Worm (Caenorhabditis elegans): ENCODE data around the gene pst-2.
A peak's percentile ranks its signal among the peaks of the same experiment; 100 is the strongest.

pst-2 gene

DNA sequence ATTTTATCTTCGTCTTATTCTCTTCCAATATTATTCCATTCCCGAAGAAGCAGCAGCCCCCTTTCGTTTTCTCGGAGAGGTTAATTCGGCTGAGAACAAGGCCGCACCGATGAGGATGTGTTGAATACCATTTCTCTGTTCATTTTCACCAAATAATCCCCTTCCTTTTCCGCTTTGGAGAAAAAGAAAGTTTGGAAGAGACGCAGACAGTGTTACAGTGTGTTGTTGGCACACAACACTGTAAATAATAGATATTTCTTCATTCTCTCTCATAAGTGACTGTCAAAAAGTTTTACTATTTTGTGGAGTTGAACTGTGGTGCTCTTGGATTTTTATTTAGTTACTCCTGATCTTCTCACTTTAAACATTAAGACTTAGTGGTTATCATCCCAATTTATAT, 15.0 kb upstream of the pst-2 start:
- TF ChIP-seq hlh-13 (GFP tag; optimal IDR thresholded peaks at IDR 0.05) (no peak), C38D4.7 (GFP tag; optimal IDR thresholded peaks at IDR 0.05) (no peak), ets-4 (tag; optimal IDR thresholded peaks at IDR 0.05) (peak; percentile 23), unc-3 (GFP tag; conservative IDR thresholded peaks at IDR 0.05) (no peak), unc-3 (tag; optimal IDR thresholded peaks at IDR 0.05) (no peak)

DNA sequence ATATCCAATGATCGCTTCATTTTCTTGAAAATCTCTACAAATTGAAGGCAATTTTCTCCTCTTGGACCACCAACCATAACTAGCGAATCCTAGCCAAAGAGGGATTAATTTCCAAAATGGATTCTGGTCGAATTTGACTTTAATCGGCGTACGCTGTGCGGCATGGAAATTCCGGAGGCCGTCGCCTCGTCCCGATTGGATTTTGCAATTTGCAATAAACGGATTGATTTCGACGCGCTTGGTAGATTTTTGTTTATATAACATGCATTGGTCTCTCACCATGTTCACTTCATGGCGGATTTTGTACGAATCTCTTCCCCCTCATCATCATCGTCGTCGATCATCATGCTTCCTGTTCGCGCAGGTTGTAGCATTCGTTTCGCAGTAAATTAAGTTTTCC, 14.5 kb upstream of the pst-2 start:
- TF ChIP-seq rnt-1 (tag; optimal IDR thresholded peaks at IDR 0.05) (no peak), ceh-31 (tag; optimal IDR thresholded peaks at IDR 0.05) (peak; percentile 7), ceh-2 (tag; optimal IDR thresholded peaks at IDR 0.05) (no peak), ceh-19 (GFP tag; optimal IDR thresholded peaks at IDR 0.05) (no peak), C38D4.7 (GFP tag; optimal IDR thresholded peaks at IDR 0.05) (no peak), unc-42 (tag; optimal IDR thresholded peaks at IDR 0.05) (peak; percentile 52), nhr-232 (tag; optimal IDR thresholded peaks at IDR 0.05) (no peak), Y22D7AL.16 (tag; optimal IDR thresholded peaks at IDR 0.05) (no peak), elt-2 (tag; optimal IDR thresholded peaks at IDR 0.05) (no peak), unc-3 (GFP tag; conservative IDR thresholded peaks at IDR 0.05) (no peak), unc-3 (tag; optimal IDR thresholded peaks at IDR 0.05) (no peak), zip-5 (tag; optimal IDR thresholded peaks at IDR 0.05) (no peak), ets-4 (tag; optimal IDR thresholded peaks at IDR 0.05) (no peak), sox-2 (GFP tag; IDR thresholded peaks at IDR 0.05) (no peak), C08G9.2 (tag; optimal IDR thresholded peaks at IDR 0.05) (no peak), lin-11 (tag; optimal IDR thresholded peaks at IDR 0.05) (no peak), nhr-11 (tag; optimal IDR thresholded peaks at IDR 0.05) (no peak), K09A11.1 (tag; optimal IDR thresholded peaks at IDR 0.05; ENCODE audit: insufficient read depth) (no peak)

DNA sequence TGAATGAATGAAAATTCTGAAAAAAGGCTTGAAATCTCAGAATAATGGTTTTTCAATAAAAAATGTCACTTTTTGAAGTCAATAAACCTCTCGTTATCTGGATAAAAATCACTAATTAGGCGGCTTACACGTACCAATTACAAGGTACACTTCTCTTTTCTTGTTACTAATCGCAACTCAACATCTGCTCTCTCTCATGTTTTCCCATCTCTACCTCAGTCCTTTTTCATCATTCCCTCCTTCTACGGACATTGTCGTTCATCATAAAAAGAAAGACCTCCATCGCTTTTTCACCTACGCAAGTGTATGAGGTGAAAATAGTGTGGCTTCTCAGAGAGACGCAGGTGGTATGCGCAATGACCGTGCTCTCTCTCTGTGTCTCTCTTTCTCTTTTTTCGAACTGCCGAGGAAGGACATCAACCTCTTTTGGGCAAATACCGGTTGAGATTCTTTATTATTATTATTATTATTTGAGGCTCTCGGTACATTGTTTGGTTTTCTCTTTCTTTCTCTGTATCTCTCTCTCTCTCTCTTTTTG, 12.2 kb upstream of the pst-2 start:
- TF ChIP-seq tbx-2 (tag; optimal IDR thresholded peaks at IDR 0.05), result peak; percentile 54
- TF ChIP-seq syd-9 (tag; optimal IDR thresholded peaks at IDR 0.05), result no peak
- TF ChIP-seq unc-55 (GFP tag; optimal IDR thresholded peaks at IDR 0.05), result peak; percentile 19
- TF ChIP-seq ztf-16 (tag; optimal IDR thresholded peaks at IDR 0.05), result no peak
- TF ChIP-seq nfya-1 (tag; optimal IDR thresholded peaks at IDR 0.05), result peak; percentile 30

DNA sequence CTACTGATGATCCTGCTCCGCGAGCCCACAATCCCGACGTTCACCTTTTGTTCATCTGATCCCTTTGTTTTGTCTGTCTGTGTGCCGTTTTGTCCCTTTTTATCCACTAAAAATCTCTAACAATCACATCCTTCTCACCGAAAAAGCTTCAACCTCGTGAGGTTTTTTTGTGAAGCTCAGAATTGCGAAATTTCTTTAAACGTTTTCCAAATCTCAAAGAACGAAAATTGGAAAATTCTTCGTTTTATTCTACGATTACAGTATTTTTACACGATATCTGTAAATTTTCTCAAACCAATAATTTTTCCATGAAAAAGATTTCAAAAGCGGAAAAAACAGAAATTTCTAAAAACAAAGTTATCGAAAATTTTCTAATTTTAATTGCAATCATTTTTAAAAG, 6.0 kb upstream of the pst-2 start:
- TF ChIP-seq lim-6 (tag; optimal IDR thresholded peaks at IDR 0.05), result no peak
- TF ChIP-seq ceh-30 (tag; optimal IDR thresholded peaks at IDR 0.05), result no peak
- no peak for TF ChIP-seq hlh-8 (tag; optimal IDR thresholded peaks at IDR 0.05)
- TF ChIP-seq tbx-7 (tag; optimal IDR thresholded peaks at IDR 0.05), result no peak
- TF ChIP-seq nhr-232 (tag; optimal IDR thresholded peaks at IDR 0.05), result no peak
- TF ChIP-seq ceh-48 (tag; optimal IDR thresholded peaks at IDR 0.05), result no peak
- no peak for TF ChIP-seq mec-3 (tag; optimal IDR thresholded peaks at IDR 0.05; ENCODE audit: borderline replicate concordance)
- no peak for TF ChIP-seq hlh-6 (tag; optimal IDR thresholded peaks at IDR 0.05)
- TF ChIP-seq syd-9 (tag; optimal IDR thresholded peaks at IDR 0.05), result no peak
- TF ChIP-seq zip-5 (tag; optimal IDR thresholded peaks at IDR 0.05), result no peak
- no peak for TF ChIP-seq ceh-14 (tag; optimal IDR thresholded peaks at IDR 0.05)
- no peak for TF ChIP-seq K09A11.1 (tag; optimal IDR thresholded peaks at IDR 0.05; ENCODE audit: insufficient read depth)
- no peak for TF ChIP-seq pag-3 (tag; optimal IDR thresholded peaks at IDR 0.05; ENCODE audit: borderline replicate concordance)
- TF ChIP-seq fkh-6 (tag; optimal IDR thresholded peaks at IDR 0.05), result no peak
- no peak for TF ChIP-seq unc-86 (tag; optimal IDR thresholded peaks at IDR 0.05)
- no peak for TF ChIP-seq ceh-24 (tag; optimal IDR thresholded peaks at IDR 0.05)
- TF ChIP-seq pqm-1 (tag; optimal IDR thresholded peaks at IDR 0.05), result no peak
- no peak for TF ChIP-seq ceh-22 (tag; optimal IDR thresholded peaks at IDR 0.05)
- TF ChIP-seq pat-9 (tag; optimal IDR thresholded peaks at IDR 0.05), result no peak
- TF ChIP-seq pros-1 (tag; optimal IDR thresholded peaks at IDR 0.05), result no peak
